Worm (Caenorhabditis elegans): ENCODE data around the gene peb-1.

DNA sequence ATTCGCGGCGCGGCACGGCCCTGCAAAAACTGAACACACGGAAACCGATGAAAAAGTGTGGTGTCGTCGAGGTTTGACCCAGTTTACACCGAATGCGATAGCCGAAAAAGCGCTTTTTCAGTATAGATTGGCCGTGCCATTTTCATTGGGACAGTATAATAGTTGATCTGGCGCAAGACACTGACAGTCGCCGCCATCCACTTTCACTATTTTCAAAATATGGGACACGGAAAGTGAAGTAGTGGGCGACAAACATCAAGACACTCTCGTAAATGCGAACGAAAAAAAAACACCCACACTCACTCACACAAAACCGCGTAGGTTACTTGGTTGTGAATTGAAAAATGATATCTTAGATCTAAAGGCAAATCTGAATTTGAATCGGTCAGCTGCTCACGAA, 8.2 kb downstream of the peb-1 start:
- no peak for TF ChIP-seq flt-1 (GFP tag; IDR thresholded peaks at IDR 0.05)
- no peak for TF ChIP-seq cog-1 (tag; optimal IDR thresholded peaks at IDR 0.05)
- TF ChIP-seq T22C8.4 (GFP tag; IDR thresholded peaks at IDR 0.05): no peak

All from whole organism, midembryonic.